Fruit fly (Drosophila melanogaster) whole organism, adult: ENCODE measurements around the gene bocks.

Source experiments
- CG14711 ChIP-seq: fragments of 200-800 bp; sonication (Bioruptor generic); optimal IDR thresholded peaks from 2 replicates; lab custom pipeline; 2018; ENCODE audit warnings: missing biosample characterization, mild to moderate bottlenecking, missing genetic modification characterization, moderate library complexity
- CG1620 ChIP-seq: fragments of 200-800 bp; sonication (Bioruptor generic); optimal IDR thresholded peaks from 2 replicates; lab custom pipeline; 2016; ENCODE audit warnings: missing biosample characterization, missing genetic modification characterization
- Clk ChIP-seq: fragments of 200-800 bp; sonication (Bioruptor generic); optimal IDR thresholded peaks from 2 replicates; lab custom pipeline; 2017; ENCODE audit warnings: missing biosample characterization, missing genetic modification characterization
- cnc ChIP-seq, 2 experiments: fragments of >200 bp; optimal IDR thresholded peaks; 2 replicates each; lab custom pipeline; 2017
- ovo ChIP-seq: fragments of 200-800 bp; sonication (Bioruptor generic); optimal IDR thresholded peaks from 2 replicates; lab custom pipeline; 2016; ENCODE audit warnings: missing biosample characterization, missing genetic modification characterization
- tj ChIP-seq: fragments of 200-800 bp; sonication (Bioruptor generic); optimal IDR thresholded peaks from 3 replicates; lab custom pipeline; 2017; ENCODE audit warnings: missing biosample characterization, mild to moderate bottlenecking, missing genetic modification characterization, moderate library complexity

DNA sequence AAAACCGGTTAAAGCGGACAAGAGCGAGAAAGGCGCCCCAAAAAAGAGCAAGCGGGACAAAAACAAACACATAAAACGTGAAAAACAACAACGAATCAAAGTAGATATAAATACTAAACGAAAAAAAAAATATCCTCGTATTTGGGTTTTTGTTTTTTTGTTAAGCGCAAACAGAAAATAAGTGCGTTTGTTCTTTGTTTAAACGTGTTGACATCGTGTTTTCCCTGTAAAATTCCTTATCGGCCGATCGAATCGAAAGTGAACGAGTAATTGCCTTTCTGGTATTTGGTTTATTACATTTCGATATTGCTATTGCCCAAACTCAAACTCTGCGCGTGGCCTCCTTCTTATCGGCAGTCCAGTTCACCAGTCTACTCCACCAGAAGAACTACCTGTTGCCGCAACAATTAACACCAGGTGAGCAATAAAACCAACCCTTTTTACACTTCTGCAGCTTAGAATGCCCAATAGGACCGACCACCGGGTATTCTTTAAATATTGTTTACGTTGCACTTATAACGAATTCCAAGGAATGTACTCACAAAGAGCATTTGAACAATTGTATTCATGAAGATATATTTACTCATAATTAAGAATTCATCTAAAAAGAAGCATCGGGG is 1.1 kb upstream of the bocks start:
- no peak for TF ChIP-seq cnc (optimal IDR thresholded peaks at IDR 0.05; lab: Kevin White, UChicago)
- no peak for TF ChIP-seq CG14711 (tag; lab: Kevin White, UChicago)
- no peak for TF ChIP-seq ovo (GFP tag; lab: Kevin White, UChicago)
- TF ChIP-seq CG1620 (GFP tag; lab: Kevin White, UChicago), result no peak
- no peak for TF ChIP-seq tj (GFP tag; lab: Kevin White, UChicago)
- no peak for TF ChIP-seq Clk (GFP tag; lab: Kevin White, UChicago)
